Worm (Caenorhabditis elegans) whole organism, young adult: Measurements from ENCODE around the gene C54E10.11.

Source experiments
- B0019.2 ChIP-seq: fragments of 200-800 bp; sonication (Bioruptor generic); conservative IDR thresholded peaks from 2 replicates; pipeline ENCODE4 v1.3.6; 2022; ENCODE audit warnings: missing genetic modification reagents, missing genetic modification characterization, missing compliant biosample characterization
- T26A5.8 ChIP-seq: sonication (generic microtip); optimal IDR thresholded peaks from 2 replicates; lab custom pipeline; 2016; ENCODE audit warnings: missing genetic modification characterization, missing compliant biosample characterization
- Y67H2A.10 ChIP-seq: fragments of 200-800 bp; sonication (Bioruptor generic); conservative IDR thresholded peaks from 2 replicates; pipeline ENCODE4 v1.3.6; 2022; ENCODE audit warnings: missing genetic modification reagents, missing genetic modification characterization, missing compliant biosample characterization
- egrh-3 ChIP-seq: fragments of 200-800 bp; sonication (Bioruptor generic); IDR thresholded peaks from 2 replicates; pipeline ENCODE4 v1.3.6; 2022; ENCODE audit warnings: missing genetic modification reagents, missing genetic modification characterization, missing compliant biosample characterization
- gei-17 ChIP-seq: fragments of 200-800 bp; sonication (Bioruptor generic); optimal IDR thresholded peaks from 2 replicates; lab custom pipeline; 2018; ENCODE audit warnings: mild to moderate bottlenecking, missing genetic modification characterization, missing compliant biosample characterization
- lsy-27 ChIP-seq: sonication (generic microtip); optimal IDR thresholded peaks from 2 replicates; lab custom pipeline; 2017; ENCODE audit warnings: missing genetic modification characterization, mild to moderate bottlenecking, missing compliant biosample characterization, antibody characterized with exemption, missing genotype, borderline replicate concordance; ENCODE audit not compliant: insufficient read depth
- pha-4 ChIP-seq: fragments of 150-350 bp; sonication (generic microtip); optimal IDR thresholded peaks from 2 replicates; lab custom pipeline; 2014; ENCODE audit warnings: missing biosample characterization, missing genetic modification reagents, missing genetic modification characterization
- repo-1 ChIP-seq: sonication (generic microtip); optimal IDR thresholded peaks from 2 replicates; lab custom pipeline; 2017; ENCODE audit warnings: mild to moderate bottlenecking, missing genetic modification characterization, missing compliant biosample characterization
- sdz-38 ChIP-seq: sonication (generic microtip); optimal IDR thresholded peaks from 2 replicates; lab custom pipeline; 2016; ENCODE audit warnings: missing genotype, missing genetic modification characterization, missing compliant biosample characterization

- TF ChIP-seq gei-17 (GFP tag; lab: Kevin White, UChicago) (no peak), Y67H2A.10 (no peak), B0019.2 (GFP tag; lab: Robert Waterston, UW) (no peak), pha-4 (tag; lab: Kevin White, UChicago) (no peak), T26A5.8 (tag; lab: Kevin White, UChicago) (no peak), sdz-38 (tag; lab: Kevin White, UChicago) (no peak), lsy-27 (tag; lab: Kevin White, UChicago) (no peak), egrh-3 (GFP tag; lab: Robert Waterston, UW) (no peak), repo-1 (no peak)
Measured at ce11 chrV:18848578-18848977, 46.6 kb upstream of the C54E10.11 start.
